Fruit fly (Drosophila melanogaster): ENCODE results near the gene CG18178.

CG18178 gene

DNA sequence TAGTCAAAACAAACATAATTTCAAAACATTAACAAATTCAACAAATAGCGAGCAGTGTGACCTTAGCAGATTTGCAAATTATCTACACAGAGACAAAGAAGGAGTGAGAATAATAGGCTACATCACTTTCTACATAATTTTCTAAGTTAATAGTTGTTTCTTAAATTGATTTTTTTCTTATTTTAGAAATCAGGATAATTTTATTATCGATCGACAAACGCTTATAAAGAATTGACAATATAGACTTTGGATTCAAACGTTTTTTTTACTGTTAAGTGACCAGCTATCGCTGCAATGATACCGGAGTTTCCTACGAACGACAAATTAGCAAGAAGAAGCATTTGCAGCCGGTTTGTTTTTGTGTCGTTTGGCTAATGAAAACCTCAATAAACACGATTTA is 4.2 kb upstream of the CG18178 start, which contains the start of the genes nbs and defl (continued):
- TF ChIP-seq CG3995 (GFP tag; optimal IDR thresholded peaks at IDR 0.05), result peak; percentile 96
- TF ChIP-seq tup (GFP tag; optimal IDR thresholded peaks at IDR 0.05), result no peak
- no peak for TF ChIP-seq ci (GFP tag; IDR thresholded peaks at IDR 0.05)
- TF ChIP-seq CG6791 (GFP tag; IDR thresholded peaks at IDR 0.05; ENCODE audit: partially characterized antibody), result no peak
- TF ChIP-seq bcd (GFP tag; optimal IDR thresholded peaks at IDR 0.05), result peak; percentile 65
- peak; percentile 59 to 69 for TF ChIP-seq Pdp1 (GFP tag; optimal IDR thresholded peaks at IDR 0.05)
- TF ChIP-seq Six4 (GFP tag; optimal IDR thresholded peaks at IDR 0.05), result peak; percentile 12
- peak; percentile 46 for TF ChIP-seq CG13123 (GFP tag; optimal IDR thresholded peaks at IDR 0.05)
- peak; percentile 70 for TF ChIP-seq ssp (GFP tag; IDR thresholded peaks at IDR 0.05)
- TF ChIP-seq CG17359 (tag; optimal IDR thresholded peaks at IDR 0.05), result peak; percentile 49
- peak; percentile 63 for TF ChIP-seq Atf-2 (GFP tag; optimal IDR thresholded peaks at IDR 0.05)
- TF ChIP-seq Rx (GFP tag; IDR thresholded peaks at IDR 0.05), result peak; percentile 56; the same call in 1 of the 2 replicates
- peak; percentile 75 for TF ChIP-seq Dll (GFP tag; IDR thresholded peaks at IDR 0.05; ENCODE audit: partially characterized antibody)
- TF ChIP-seq CG6683 (GFP tag; optimal IDR thresholded peaks at IDR 0.05), result no peak
- TF ChIP-seq CG11695 (GFP tag; IDR thresholded peaks at IDR 0.05), result peak; percentile 62; the same call in 2 of the 3 replicates
- TF ChIP-seq CG12744 (GFP tag; optimal IDR thresholded peaks at IDR 0.05), result peak; percentile 34
- no peak for TF ChIP-seq Hey (tag; optimal IDR thresholded peaks at IDR 0.05)

DNA sequence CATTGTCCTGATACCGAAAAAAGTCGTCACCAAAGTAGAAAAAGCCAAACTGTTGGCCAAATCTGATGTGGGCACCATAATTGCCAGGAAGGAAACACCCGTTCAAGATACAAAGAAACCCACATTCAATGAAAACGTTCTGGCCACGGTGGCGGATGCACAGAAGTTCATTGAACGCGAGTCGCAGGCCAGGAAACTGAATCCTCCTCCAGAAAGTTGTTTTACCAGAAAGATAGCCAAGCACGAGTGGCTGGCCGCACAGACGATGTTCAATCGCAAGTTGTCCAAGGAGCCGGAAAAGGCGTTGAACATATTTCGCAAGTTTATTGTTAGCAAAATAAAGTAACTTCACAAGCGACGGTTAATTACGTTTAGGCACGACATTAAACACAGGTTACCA is 1.2 kb upstream of the CG18178 start:
- no peak for TF ChIP-seq CG33557 (GFP tag; optimal IDR thresholded peaks at IDR 0.05)
- peak; percentile 91 for TF ChIP-seq Ets65A (GFP tag)

DNA sequence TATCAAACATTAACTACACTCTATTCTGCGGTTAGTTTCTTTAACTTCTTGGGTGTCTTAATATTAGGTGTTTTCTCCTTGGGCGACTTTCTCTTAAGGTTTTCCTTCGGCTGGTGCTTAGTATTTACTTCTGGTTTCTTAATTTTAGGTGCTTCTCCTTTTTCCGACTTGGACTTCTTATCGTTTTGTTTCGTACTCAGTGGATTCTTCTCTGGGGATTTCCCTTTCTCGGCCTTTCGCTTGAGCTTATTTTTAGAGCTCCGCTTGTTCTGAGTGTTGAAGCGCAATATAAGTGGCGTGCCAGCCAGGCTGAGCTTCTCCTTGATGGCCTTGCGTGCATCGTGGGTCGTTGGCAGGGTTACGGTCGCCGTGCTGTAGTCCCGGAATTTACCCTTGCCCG is 1.1 kb downstream of the CG18178 start:
- TF ChIP-seq so (GFP tag; IDR thresholded peaks at IDR 0.05) (no peak), CG7963 (GFP tag; IDR thresholded peaks at IDR 0.05; ENCODE audit: partially characterized antibody) (0 out of 3 replicates have a peak, but pooled peaks have one; percentile 15), Oli (tag; optimal IDR thresholded peaks at IDR 0.05) (no peak)

DNA sequence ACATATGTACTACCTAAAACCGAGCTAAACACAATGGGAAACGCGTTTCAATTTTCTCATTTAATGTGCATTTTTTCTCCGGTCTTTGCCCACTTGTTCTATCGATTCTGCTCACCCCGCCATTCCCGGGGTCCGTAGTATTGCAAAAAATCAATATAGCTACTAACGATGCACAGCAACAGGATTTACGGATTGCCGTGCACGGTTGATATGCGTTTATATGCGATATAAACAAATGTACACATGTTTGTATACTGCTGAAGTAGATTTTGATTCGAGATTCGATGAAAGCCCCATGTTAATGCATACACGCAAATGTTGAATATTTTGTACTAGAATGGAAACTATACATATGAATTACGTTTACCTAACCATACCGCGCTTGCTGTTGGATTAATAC is 1.8 kb downstream of the CG18178 start:
- TF ChIP-seq run (tag; optimal IDR thresholded peaks at IDR 0.05) (no peak), onecut (GFP tag; IDR thresholded peaks at IDR 0.05) (peak; percentile 52), hth (optimal IDR thresholded peaks at IDR 0.05) (no peak)

DNA sequence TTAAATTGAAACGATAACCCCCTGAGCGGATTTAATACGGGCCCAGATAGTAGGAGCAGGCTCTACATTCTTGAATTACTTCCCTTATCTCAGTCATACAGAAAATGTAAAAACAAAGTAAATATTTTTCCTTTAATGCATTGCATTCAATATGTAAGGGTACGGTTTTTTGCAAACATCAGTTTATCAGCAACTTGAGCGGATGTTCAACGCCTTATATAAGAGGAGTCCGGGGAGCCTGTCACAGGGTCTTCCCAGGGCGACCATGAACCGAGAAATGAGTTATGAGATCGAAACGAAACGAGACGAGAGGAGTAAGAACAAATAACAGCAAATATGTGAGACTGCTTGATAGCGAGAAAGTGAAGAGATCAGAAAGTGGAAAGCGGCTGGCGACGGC is 2.3 kb downstream of the CG18178 start:
- peak in 1 of 2 experiments; percentile 40 for TF ChIP-seq Pdp1 (GFP tag; optimal IDR thresholded peaks at IDR 0.05)
- TF ChIP-seq gcm (GFP tag; optimal IDR thresholded peaks at IDR 0.05), result peak; percentile 62
- TF ChIP-seq gcm2 (GFP tag; optimal IDR thresholded peaks at IDR 0.05), result no peak

DNA sequence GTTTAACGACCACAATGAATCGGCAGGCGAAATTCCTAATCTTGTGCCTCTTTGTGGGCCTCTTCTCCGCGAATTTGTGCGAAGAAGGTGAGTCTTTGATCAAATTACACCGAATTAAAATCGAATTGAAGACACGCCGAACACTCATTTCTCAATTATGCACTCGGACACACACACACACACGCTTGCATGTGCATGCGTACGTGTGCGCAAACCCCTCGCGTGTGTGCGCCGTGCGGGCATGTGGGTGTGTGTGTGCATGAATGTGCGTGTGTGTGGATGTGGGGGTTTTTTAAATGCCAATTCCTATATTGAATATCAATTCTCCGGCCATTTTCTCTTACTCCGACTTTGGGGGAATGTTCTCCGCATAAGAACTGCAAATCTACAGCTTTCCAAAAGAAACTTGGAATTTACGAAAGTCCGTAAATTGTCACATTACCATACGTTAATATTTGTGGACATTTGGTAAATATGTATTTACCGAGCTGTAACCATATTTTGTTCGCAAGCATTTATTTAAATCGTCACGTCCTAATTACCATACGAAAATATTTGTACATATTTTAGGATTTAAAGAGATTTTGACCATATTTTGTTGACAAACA is 4.3 kb downstream of the CG18178 start:
- peak; percentile 71 for TF ChIP-seq YL-1 (GFP tag; optimal IDR thresholded peaks at IDR 0.05)
- TF ChIP-seq CG2199 (GFP tag; IDR thresholded peaks at IDR 0.05), result 0 out of 3 replicates have a peak, but pooled peaks have one; percentile 70
- peak; percentile 10 for TF ChIP-seq CG34376 (GFP tag; optimal IDR thresholded peaks at IDR 0.05)
- TF ChIP-seq CG17912 (GFP tag; optimal IDR thresholded peaks at IDR 0.05), result peak; percentile 2
- TF ChIP-seq gcm (GFP tag; optimal IDR thresholded peaks at IDR 0.05), result peak; percentile 56
- TF ChIP-seq CG14441 (GFP tag; IDR thresholded peaks at IDR 0.05), result 0 out of 2 replicates have a peak, but pooled peaks have one; percentile 17
- no peak for TF ChIP-seq CG12391 (tag; optimal IDR thresholded peaks at IDR 0.05)
- TF ChIP-seq MESR4 (GFP tag; optimal IDR thresholded peaks at IDR 0.05), result peak; percentile 76
- peak; percentile 44 for TF ChIP-seq sd (tag; optimal IDR thresholded peaks at IDR 0.05)
- peak in 1 of 2 experiments; percentile 29 for TF ChIP-seq Trl (optimal IDR thresholded peaks at IDR 0.05)
- TF ChIP-seq Trl (GFP tag; optimal IDR thresholded peaks at IDR 0.05), result no peak
- TF ChIP-seq nom (GFP tag; optimal IDR thresholded peaks at IDR 0.05), result peak; percentile 14
- TF ChIP-seq Dll (GFP tag; IDR thresholded peaks at IDR 0.05; ENCODE audit: partially characterized antibody), result 0 out of 4 replicates have a peak, but pooled peaks have one; percentile 26
- peak; percentile 64 for TF ChIP-seq CG15479 (GFP tag; optimal IDR thresholded peaks at IDR 0.05)
- peak; percentile 22 for TF ChIP-seq CG4617 (GFP tag; optimal IDR thresholded peaks at IDR 0.05; ENCODE audit: borderline replicate concordance)
- 0 out of 3 replicates have a peak, but pooled peaks have one; percentile 50 for TF ChIP-seq ci (GFP tag; IDR thresholded peaks at IDR 0.05)
- no peak for TF ChIP-seq zen (tag; optimal IDR thresholded peaks at IDR 0.05)
- peak; percentile 88 for TF ChIP-seq CG8478 (optimal IDR thresholded peaks at IDR 0.05)

Measured in whole organism, embryonic.